Fruit fly (Drosophila melanogaster) whole organism, wandering third instar larva: ENCODE measurements around the gene Baldspot.

ENCODE experiments used
- Abd-B ChIP-seq: fragments of >200 bp; optimal IDR thresholded peaks from 2 replicates; lab custom pipeline; 2017; ENCODE audit warnings: missing biosample characterization, missing genetic modification characterization
- CG32264 ChIP-seq: fragments of 200-800 bp; sonication (Bioruptor generic); optimal IDR thresholded peaks from 2 replicates; lab custom pipeline; 2016; ENCODE audit warnings: missing biosample characterization, missing genetic modification characterization
- CG9705 ChIP-seq: fragments of 200-800 bp; sonication (Bioruptor generic); optimal IDR thresholded peaks from 2 replicates; lab custom pipeline; 2018; ENCODE audit warnings: missing biosample characterization, mild to moderate bottlenecking, missing genetic modification characterization
- CrebA ChIP-seq: fragments of 200-800 bp; sonication (Bioruptor generic); optimal IDR thresholded peaks from 2 replicates; lab custom pipeline; 2016; ENCODE audit warnings: missing biosample characterization, mild to moderate bottlenecking, missing genetic modification characterization, borderline replicate concordance
- Dfd ChIP-seq: fragments of >200 bp; optimal IDR thresholded peaks from 2 replicates; lab custom pipeline; 2017; ENCODE audit warnings: missing biosample characterization, missing genetic modification characterization
- Dif ChIP-seq: fragments of 200-275, 200-300 bp; sonication (Bioruptor generic); optimal IDR thresholded peaks from 2 replicates; lab custom pipeline; 2018; ENCODE audit warnings: missing biosample characterization, missing genetic modification characterization; ENCODE audit not compliant: partially characterized antibody
- GATAd ChIP-seq: sonication (Bioruptor generic); optimal IDR thresholded peaks from 2 replicates; lab custom pipeline; 2016; ENCODE audit warnings: missing biosample characterization, missing genetic modification characterization
- HLH106 ChIP-seq: fragments of 200-800 bp; optimal IDR thresholded peaks from 3 replicates; lab custom pipeline; 2019; ENCODE audit warnings: missing biosample characterization, mild to moderate bottlenecking, missing genetic modification characterization, moderate library complexity
- Hnf4 ChIP-seq: fragments of 200-800 bp; sonication (Bioruptor generic); optimal IDR thresholded peaks from 2 replicates; lab custom pipeline; 2016; ENCODE audit warnings: missing biosample characterization, mild to moderate bottlenecking, missing genetic modification characterization
- Hr78 ChIP-seq: fragments of >200 bp; optimal IDR thresholded peaks from 2 replicates; lab custom pipeline; 2017; ENCODE audit warnings: missing biosample characterization, missing genetic modification characterization
- Hr83 ChIP-seq: fragments of 200-300 bp; sonication (Bioruptor generic); optimal IDR thresholded peaks from 2 replicates; lab custom pipeline; 2016; ENCODE audit warnings: missing biosample characterization, mild to moderate bottlenecking, missing genetic modification characterization, moderate library complexity; ENCODE audit not compliant: poor library complexity, severe bottlenecking
- Jra ChIP-seq: sonication (Bioruptor generic); optimal IDR thresholded peaks from 2 replicates; lab custom pipeline; 2016; ENCODE audit warnings: missing biosample characterization, missing genetic modification characterization
- Mio ChIP-seq: sonication (Bioruptor generic); optimal IDR thresholded peaks from 2 replicates; lab custom pipeline; 2016; ENCODE audit warnings: missing biosample characterization, missing genetic modification characterization
- Myc ChIP-seq: fragments of >200 bp; optimal IDR thresholded peaks from 2 replicates; lab custom pipeline; 2017
- N ChIP-seq: fragments of >200 bp; optimal IDR thresholded peaks from 2 replicates; lab custom pipeline; 2018; ENCODE audit warnings: missing biosample characterization, missing external identifiers, missing genetic modification characterization
- OdsH ChIP-seq: fragments of 200-800 bp; sonication (Bioruptor generic); optimal IDR thresholded peaks from 2 replicates; lab custom pipeline; 2016; ENCODE audit warnings: missing biosample characterization, mild to moderate bottlenecking, missing genetic modification characterization
- Rel ChIP-seq, 2 experiments: fragments of 200-800 bp; sonication (Bioruptor generic) in 1 of 2; optimal IDR thresholded peaks; 2 replicates in 1 of 2; 3 replicates in 1 of 2; lab custom pipeline; 2016 to 2019; ENCODE audit warnings: mild to moderate bottlenecking in 2 of 2, missing biosample characterization in 2 of 2, missing genetic modification characterization in 2 of 2, moderate library complexity in 1 of 2
- Sp1 ChIP-seq: fragments of 200-800 bp; sonication (Bioruptor generic); optimal IDR thresholded peaks from 3 replicates; lab custom pipeline; 2019; ENCODE audit warnings: missing biosample characterization, mild to moderate bottlenecking, missing genetic modification characterization, moderate library complexity
- Vsx2 ChIP-seq: fragments of 200-300, 225-300 bp; sonication (Bioruptor generic); optimal IDR thresholded peaks from 2 replicates; lab custom pipeline; 2018; ENCODE audit warnings: missing biosample characterization, missing genetic modification characterization; ENCODE audit not compliant: partially characterized antibody
- br ChIP-seq: fragments of 200-800 bp; sonication (Bioruptor generic); optimal IDR thresholded peaks from 2 replicates; lab custom pipeline; 2016; ENCODE audit warnings: missing biosample characterization, missing genetic modification characterization
- brk ChIP-seq: fragments of 200-800 bp; sonication (Bioruptor generic); optimal IDR thresholded peaks from 2 replicates; lab custom pipeline; 2016; ENCODE audit warnings: missing biosample characterization, mild to moderate bottlenecking, missing genetic modification characterization
- dl ChIP-seq, 2 experiments: fragments of 175-275, 200-275 bp in 1 of 2; fragments of 200-275 bp in 1 of 2; sonication (Bioruptor generic); optimal IDR thresholded peaks; lab custom pipeline; 2018; ENCODE audit warnings: mild to moderate bottlenecking in 2 of 2, missing biosample characterization in 2 of 2, missing genetic modification characterization in 2 of 2, moderate library complexity in 2 of 2; ENCODE audit not compliant: partially characterized antibody in 2 of 2, insufficient read depth in 1 of 2
- dmrt93B ChIP-seq: fragments of 200-800 bp; sonication (Bioruptor generic); optimal IDR thresholded peaks from 2 replicates; lab custom pipeline; 2018; ENCODE audit warnings: missing biosample characterization, mild to moderate bottlenecking, missing genetic modification characterization
- dsf ChIP-seq: sonication (Bioruptor generic); optimal IDR thresholded peaks from 2 replicates; lab custom pipeline; 2016; ENCODE audit warnings: missing biosample characterization, missing genetic modification characterization, borderline replicate concordance
- ey ChIP-seq: fragments of 200-800 bp; sonication (Bioruptor generic); optimal IDR thresholded peaks from 2 replicates; lab custom pipeline; 2016; ENCODE audit warnings: missing biosample characterization, missing genetic modification characterization
- foxo ChIP-seq, 2 experiments: fragments of 200-800 bp; sonication (Bioruptor generic); optimal IDR thresholded peaks; 2 replicates in 1 of 2; 3 replicates in 1 of 2; lab custom pipeline; 2016 to 2017; ENCODE audit warnings: missing biosample characterization in 2 of 2, missing genetic modification characterization in 2 of 2
- fru ChIP-seq: fragments of 200-800 bp; sonication (Bioruptor generic); optimal IDR thresholded peaks from 3 replicates; lab custom pipeline; 2016; ENCODE audit warnings: missing biosample characterization, mild to moderate bottlenecking, missing genetic modification characterization
- h ChIP-seq: fragments of 200-800 bp; sonication (Bioruptor generic); optimal IDR thresholded peaks from 3 replicates; lab custom pipeline; 2016; ENCODE audit warnings: missing biosample characterization, mild to moderate bottlenecking, missing genetic modification characterization
- jim ChIP-seq: fragments of 175-275, 200-325 bp; sonication (Bioruptor generic); optimal IDR thresholded peaks from 2 replicates; lab custom pipeline; 2016; ENCODE audit warnings: missing biosample characterization, mild to moderate bottlenecking, missing genetic modification characterization
- lola ChIP-seq: fragments of >200 bp; optimal IDR thresholded peaks from 2 replicates; lab custom pipeline; 2017; ENCODE audit warnings: missing biosample characterization, missing genetic modification characterization
- pan ChIP-seq: fragments of >200 bp; optimal IDR thresholded peaks from 2 replicates; lab custom pipeline; 2017
- psq ChIP-seq: fragments of 200-800 bp; sonication (Bioruptor generic); optimal IDR thresholded peaks from 3 replicates; lab custom pipeline; 2017; ENCODE audit warnings: missing biosample characterization, mild to moderate bottlenecking, missing genetic modification characterization, moderate library complexity
- rgr ChIP-seq: fragments of 200-800 bp; sonication (Bioruptor generic); optimal IDR thresholded peaks from 3 replicates; lab custom pipeline; 2016; ENCODE audit warnings: missing biosample characterization, mild to moderate bottlenecking, missing genetic modification characterization
- sage ChIP-seq: fragments of 200-800 bp; sonication (Bioruptor generic); optimal IDR thresholded peaks from 2 replicates; lab custom pipeline; 2016; ENCODE audit warnings: missing biosample characterization, mild to moderate bottlenecking, missing genetic modification characterization
- sv ChIP-seq: fragments of 200-800 bp; sonication (Bioruptor generic); optimal IDR thresholded peaks from 3 replicates; lab custom pipeline; 2016; ENCODE audit warnings: missing biosample characterization, missing genetic modification characterization
- tai ChIP-seq: sonication (Bioruptor generic); optimal IDR thresholded peaks from 2 replicates; lab custom pipeline; 2016; ENCODE audit warnings: missing biosample characterization, missing genetic modification characterization
- usp ChIP-seq: fragments of >200 bp; optimal IDR thresholded peaks from 2 replicates; lab custom pipeline; 2017; ENCODE audit warnings: missing biosample characterization, missing genetic modification characterization
- woc ChIP-seq: sonication (Bioruptor generic); optimal IDR thresholded peaks from 2 replicates; lab custom pipeline; 2016; ENCODE audit warnings: missing biosample characterization, mild to moderate bottlenecking, missing genetic modification characterization

The Baldspot gene

dm6 chr3L:16670882-16671675 is 9.7 kb upstream of the Baldspot start:
- no peak for TF ChIP-seq sage (GFP tag; lab: Kevin White, UChicago)
- no peak for TF ChIP-seq Rel (GFP tag; optimal IDR thresholded peaks at IDR 0.05; lab: Kevin White, UChicago)
- peak; percentile 85 for TF ChIP-seq Rel (tag; optimal IDR thresholded peaks at IDR 0.05; lab: Kevin White, UChicago)
- no peak for TF ChIP-seq Hnf4 (GFP tag; lab: Kevin White, UChicago)
- TF ChIP-seq Hr83 (GFP tag; lab: Kevin White, UChicago), result no peak

- TF ChIP-seq Myc (lab: Kevin White, UChicago) (no peak), rgr (GFP tag; lab: Kevin White, UChicago) (peak; percentile 56), Hr78 (GFP tag; lab: Kevin White, UChicago) (no peak), ey (no peak), HLH106 (peak; percentile 22), Dif (GFP tag; lab: Kevin White, UChicago) (no peak), CG32264 (no peak), sv (GFP tag; lab: Kevin White, UChicago) (no peak), brk (no peak), Hr83 (GFP tag; lab: Kevin White, UChicago) (peak; percentile 93), psq (GFP tag; lab: Kevin White, UChicago) (no peak), usp (no peak), br (peak; percentile 23), Rel (GFP tag; optimal IDR thresholded peaks at IDR 0.05; lab: Kevin White, UChicago) (no peak), Rel (tag; optimal IDR thresholded peaks at IDR 0.05; lab: Kevin White, UChicago) (peak; percentile 64), lola (GFP tag; lab: Kevin White, UChicago) (no peak), Mio (GFP tag; lab: Kevin White, UChicago) (no peak), woc (GFP tag; lab: Kevin White, UChicago) (no peak), Abd-B (GFP tag; lab: Kevin White, UChicago) (no peak), Dfd (GFP tag; lab: Kevin White, UChicago) (no peak), Sp1 (GFP tag; lab: Kevin White, UChicago) (peak; percentile 25), h (GFP tag; lab: Kevin White, UChicago) (peak; percentile 79), jim (GFP tag; lab: Kevin White, UChicago) (no peak), Jra (peak; percentile 55), CrebA (GFP tag; lab: Kevin White, UChicago) (no peak), CG9705 (GFP tag; lab: Kevin White, UChicago) (peak; percentile 12), OdsH (GFP tag; lab: Kevin White, UChicago) (peak; percentile 45), Vsx2 (GFP tag; lab: Kevin White, UChicago) (no peak), dl (GFP tag; optimal IDR thresholded peaks at IDR 0.05; lab: Kevin White, UChicago; ENCODE audit: insufficient read depth in 1 of 2, partially characterized antibody in 2 of 2) (no peak), pan (lab: Kevin White, UChicago) (no peak), dmrt93B (no peak), sage (GFP tag; lab: Kevin White, UChicago) (no peak), dsf (no peak), GATAd (GFP tag; lab: Kevin White, UChicago) (no peak), fru (GFP tag; lab: Kevin White, UChicago) (peak; percentile 34), N (GFP tag; lab: Kevin White, UChicago) (no peak), foxo (GFP tag; optimal IDR thresholded peaks at IDR 0.05; lab: Kevin White, UChicago) (peak in 1 of 2 experiments; percentile 16), tai (GFP tag; lab: Kevin White, UChicago) (no peak), Hnf4 (GFP tag; lab: Kevin White, UChicago) (peak; percentile 61)
Observed at dm6 chr3L:16670195-16670594, 8.8 kb upstream of the Baldspot start.
